Fruit fly (Drosophila melanogaster): ENCODE data around the gene CG15534.

- no peak for TF ChIP-seq Hr96 (GFP tag; optimal IDR thresholded peaks at IDR 0.05)
- TF ChIP-seq CG12768 (GFP tag; optimal IDR thresholded peaks at IDR 0.05): no peak
- TF ChIP-seq CG7101 (tag; optimal IDR thresholded peaks at IDR 0.05): no peak
- no peak for TF ChIP-seq CG33017 (tag; optimal IDR thresholded peaks at IDR 0.05)
Measured at dm6 chr3R:30413795-30414194, 18.1 kb upstream of the CG15534 start.

All from whole organism, adult.